Worm (Caenorhabditis elegans) whole organism, midembryonic: ENCODE measurements around the gene ins-1.

Experiments
- T22C8.4 ChIP-seq: fragments of 200-800 bp; sonication (Bioruptor generic); IDR thresholded peaks from 2 replicates; pipeline ENCODE4 v1.3.6; 2022; ENCODE audit warnings: missing genetic modification characterization, missing compliant biosample characterization
- cog-1 ChIP-seq: sonication (generic microtip); optimal IDR thresholded peaks from 2 replicates; lab custom pipeline; 2016; ENCODE audit warnings: missing genetic modification characterization, missing compliant biosample characterization
- klf-2 ChIP-seq: fragments of 200-800 bp; sonication (Bioruptor generic); conservative IDR thresholded peaks from 2 replicates; pipeline ENCODE4 v1.3.6; 2022; ENCODE audit warnings: missing genetic modification reagents, missing genetic modification characterization, missing compliant biosample characterization
- tab-1 ChIP-seq: fragments of 200-800 bp; sonication (Bioruptor generic); IDR thresholded peaks from 2 replicates; pipeline ENCODE4 v1.3.6; 2022; ENCODE audit warnings: missing genetic modification characterization, missing compliant biosample characterization
- ztf-23 ChIP-seq: fragments of 200-800 bp; sonication (Bioruptor generic); IDR thresholded peaks from 2 replicates; pipeline ENCODE4 v1.3.6; 2022; ENCODE audit warnings: missing genetic modification reagents, missing genetic modification characterization, missing compliant biosample characterization

DNA sequence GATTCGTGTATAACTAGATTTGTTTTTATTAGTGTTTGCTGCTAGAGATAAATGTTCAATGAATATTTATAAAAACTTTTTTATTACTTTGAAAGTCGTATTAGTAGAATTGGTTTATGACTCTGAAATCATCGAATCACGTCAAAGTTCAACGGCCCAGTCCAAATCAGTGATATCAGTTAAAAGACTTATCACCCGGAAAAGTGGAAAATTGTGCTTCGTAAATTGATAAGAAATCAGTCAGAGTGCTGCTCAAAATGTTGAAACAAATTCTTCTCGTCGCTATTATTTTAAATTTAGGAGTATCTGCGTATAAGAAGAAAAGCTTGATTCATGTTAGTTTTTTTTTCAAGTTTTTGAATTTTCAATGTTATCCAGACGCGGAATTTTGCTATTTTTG lies 48.2 kb upstream of the ins-1 start, which contains the start of gene R10H10.3:
- TF ChIP-seq T22C8.4 (no peak), ztf-23 (GFP tag; lab: Robert Waterston, UW) (no peak), klf-2 (GFP tag; lab: Robert Waterston, UW) (no peak), tab-1 (no peak), cog-1 (tag; lab: Kevin White, UChicago) (no peak)
